Worm (Caenorhabditis elegans): ENCODE results near the gene C49C3.9.

DNA sequence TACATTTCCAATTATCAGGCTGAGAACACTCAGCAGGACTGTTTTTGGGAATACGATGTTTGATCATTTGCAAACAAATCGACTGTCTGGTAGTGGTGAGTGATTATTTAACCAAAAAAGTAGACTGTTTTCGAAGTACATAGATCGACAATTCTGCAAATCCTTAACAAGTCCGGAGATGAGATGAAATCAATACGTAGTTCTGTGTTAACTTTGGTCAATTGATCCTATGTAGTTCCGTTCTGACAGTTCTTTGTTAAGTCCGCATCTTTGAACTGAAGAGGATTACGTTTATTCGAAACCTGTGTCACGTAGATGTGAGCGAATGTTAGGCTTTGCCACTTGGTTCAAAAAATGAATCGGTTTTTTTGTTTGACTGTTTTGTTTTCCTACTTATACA lies 9.5 kb upstream of the C49C3.9 start, which contains the start of gene clec-199:
- TF ChIP-seq ceh-48 (tag; optimal IDR thresholded peaks at IDR 0.05) (no peak), tbx-2 (tag; optimal IDR thresholded peaks at IDR 0.05) (no peak), hlh-6 (tag; optimal IDR thresholded peaks at IDR 0.05) (no peak), pha-4 (tag; optimal IDR thresholded peaks at IDR 0.05) (no peak), hlh-15 (tag; optimal IDR thresholded peaks at IDR 0.05) (no peak), che-1 (tag; optimal IDR thresholded peaks at IDR 0.05) (no peak), madf-2 (tag; optimal IDR thresholded peaks at IDR 0.05) (no peak), ceh-31 (tag; optimal IDR thresholded peaks at IDR 0.05) (no peak), fkh-6 (tag; optimal IDR thresholded peaks at IDR 0.05) (no peak), ets-4 (tag; optimal IDR thresholded peaks at IDR 0.05) (no peak), odd-2 (tag; optimal IDR thresholded peaks at IDR 0.05) (no peak), fkh-10 (GFP tag; optimal IDR thresholded peaks at IDR 0.05) (no peak), dmd-4 (tag; optimal IDR thresholded peaks at IDR 0.05; ENCODE audit: borderline replicate concordance) (no peak), npax-4 (tag; optimal IDR thresholded peaks at IDR 0.05) (no peak)
